Worm (Caenorhabditis elegans) whole organism, young adult: ENCODE data around the gene F28C6.9.

ENCODE experiments used
- B0035.1 ChIP-seq: sonication (generic microtip); optimal IDR thresholded peaks from 2 replicates; lab custom pipeline; 2016; ENCODE audit warnings: missing genetic modification characterization, mild to moderate bottlenecking, missing compliant biosample characterization, missing genotype, missing genetic modification reagents
- C06A6.2 ChIP-seq: fragments of 200-800 bp; sonication (Bioruptor generic); conservative IDR thresholded peaks from 2 replicates; pipeline ENCODE4 v1.3.6; 2022; ENCODE audit warnings: missing genetic modification characterization, missing compliant biosample characterization
- C17E4.6 ChIP-seq: fragments of 200-800 bp; sonication (Bioruptor generic); IDR thresholded peaks from 2 replicates; pipeline ENCODE4 v1.3.6; 2022; ENCODE audit warnings: missing genetic modification reagents, missing genetic modification characterization, missing compliant biosample characterization
- F23B12.7 ChIP-seq: sonication (generic microtip); optimal IDR thresholded peaks from 2 replicates; lab custom pipeline; 2017; ENCODE audit warnings: missing genetic modification characterization, mild to moderate bottlenecking, missing compliant biosample characterization, antibody characterized with exemption, moderate library complexity; ENCODE audit not compliant: insufficient read depth
- F33H1.4 ChIP-seq: fragments of 200-800 bp; sonication (Bioruptor generic); IDR thresholded peaks from 2 replicates; pipeline ENCODE4 v1.3.6; 2022; ENCODE audit warnings: missing genetic modification reagents, missing genetic modification characterization, missing compliant biosample characterization
- F49E8.2 ChIP-seq: sonication (generic microtip); optimal IDR thresholded peaks from 3 replicates; lab custom pipeline; 2017; ENCODE audit warnings: missing genetic modification characterization, mild to moderate bottlenecking, missing compliant biosample characterization, antibody characterized with exemption, moderate library complexity; ENCODE audit not compliant: insufficient read depth
- K11D2.4 ChIP-seq: fragments of 200-800 bp; sonication (Bioruptor generic); IDR thresholded peaks from 2 replicates; pipeline ENCODE4 v1.3.6; 2022; ENCODE audit warnings: missing genetic modification reagents, missing genetic modification characterization, missing compliant biosample characterization
- K12H6.12 ChIP-seq: fragments of 200-800 bp; sonication (Bioruptor generic); optimal IDR thresholded peaks from 2 replicates; lab custom pipeline; 2018; ENCODE audit warnings: mild to moderate bottlenecking, missing genetic modification characterization, missing compliant biosample characterization
- T07F8.4 ChIP-seq: sonication (generic microtip); optimal IDR thresholded peaks from 2 replicates; lab custom pipeline; 2016; ENCODE audit warnings: mild to moderate bottlenecking, missing genetic modification characterization, moderate library complexity, missing compliant biosample characterization
- T26A5.8 ChIP-seq: sonication (generic microtip); optimal IDR thresholded peaks from 2 replicates; lab custom pipeline; 2016; ENCODE audit warnings: missing genetic modification characterization, missing compliant biosample characterization
- Y53F4B.3 ChIP-seq: fragments of 200-800 bp; sonication (Bioruptor generic); IDR thresholded peaks from 2 replicates; pipeline ENCODE4 v1.3.6; 2022; ENCODE audit warnings: missing genetic modification reagents, missing genetic modification characterization, missing compliant biosample characterization
- Y67H2A.10 ChIP-seq: fragments of 200-800 bp; sonication (Bioruptor generic); conservative IDR thresholded peaks from 2 replicates; pipeline ENCODE4 v1.3.6; 2022; ENCODE audit warnings: missing genetic modification reagents, missing genetic modification characterization, missing compliant biosample characterization
- athp-1 ChIP-seq: sonication (generic microtip); optimal IDR thresholded peaks from 2 replicates; lab custom pipeline; 2017; ENCODE audit warnings: mild to moderate bottlenecking, missing genetic modification characterization, missing compliant biosample characterization
- attf-6 ChIP-seq: fragments of 200-800 bp; sonication (Bioruptor generic); IDR thresholded peaks from 2 replicates; pipeline ENCODE4 v1.3.6; 2022; ENCODE audit warnings: missing genetic modification reagents, missing genetic modification characterization, missing compliant biosample characterization
- bed-2 ChIP-seq: fragments of 200-800 bp; sonication (Bioruptor generic); IDR thresholded peaks from 2 replicates; pipeline ENCODE4 v1.3.6; 2022; ENCODE audit warnings: missing genetic modification reagents, missing genetic modification characterization, missing compliant biosample characterization
- ceh-40 ChIP-seq: fragments of 200-800 bp; sonication (Bioruptor generic); IDR thresholded peaks from 2 replicates; pipeline ENCODE4 v1.3.6; 2022; ENCODE audit warnings: missing genetic modification characterization, missing compliant biosample characterization
- ceh-79 ChIP-seq: sonication (generic microtip); optimal IDR thresholded peaks from 2 replicates; lab custom pipeline; 2017; ENCODE audit warnings: mild to moderate bottlenecking, missing genetic modification characterization, missing compliant biosample characterization
- chd-7 ChIP-seq: sonication (generic microtip); optimal IDR thresholded peaks from 2 replicates; lab custom pipeline; 2016; ENCODE audit warnings: mild to moderate bottlenecking, missing genetic modification characterization, moderate library complexity, missing compliant biosample characterization
- die-1 ChIP-seq: sonication (generic microtip); optimal IDR thresholded peaks from 2 replicates; lab custom pipeline; 2016; ENCODE audit warnings: missing genotype, mild to moderate bottlenecking, missing genetic modification characterization, missing compliant biosample characterization
- dpff-1 ChIP-seq: sonication (generic microtip); optimal IDR thresholded peaks from 2 replicates; lab custom pipeline; 2017; ENCODE audit warnings: mild to moderate bottlenecking, missing genetic modification characterization, missing compliant biosample characterization
- dpl-1 ChIP-seq: fragments of 150-350 bp; optimal IDR thresholded peaks from 2 replicates; lab custom pipeline; 2014; ENCODE audit warnings: missing biosample characterization, missing genetic modification reagents, missing genetic modification characterization
- efl-1 ChIP-seq: fragments of 150-350 bp; optimal IDR thresholded peaks from 2 replicates; lab custom pipeline; 2014; ENCODE audit warnings: missing biosample characterization, missing genetic modification reagents, missing genetic modification characterization
- ekl-4 ChIP-seq: fragments of 200-800 bp; sonication (Bioruptor generic); IDR thresholded peaks from 2 replicates; pipeline ENCODE4 v1.3.6; 2022; ENCODE audit warnings: missing genetic modification reagents, missing genetic modification characterization, missing compliant biosample characterization
- him-1 ChIP-seq: sonication (generic microtip); optimal IDR thresholded peaks from 2 replicates; lab custom pipeline; 2016; ENCODE audit warnings: missing genotype, missing genetic modification reagents, missing genetic modification characterization, missing compliant biosample characterization
- hmg-20 ChIP-seq: fragments of 200-800 bp; sonication (Bioruptor generic); IDR thresholded peaks from 2 replicates; pipeline ENCODE4 v1.3.6; 2022; ENCODE audit warnings: missing genetic modification reagents, missing genetic modification characterization, missing compliant biosample characterization
- hsf-1 ChIP-seq: fragments of 200-800 bp; sonication (Bioruptor generic); IDR thresholded peaks from 2 replicates; pipeline ENCODE4 v1.3.6; 2022; ENCODE audit warnings: missing genetic modification reagents, missing genetic modification characterization, missing compliant biosample characterization
- madf-8 ChIP-seq: fragments of 200-800 bp; sonication (Bioruptor generic); conservative IDR thresholded peaks from 2 replicates; pipeline ENCODE4 v1.3.6; 2022; ENCODE audit warnings: missing genetic modification reagents, missing genetic modification characterization, missing compliant biosample characterization
- mcd-1 ChIP-seq: fragments of 200-800 bp; sonication (Bioruptor generic); IDR thresholded peaks from 2 replicates; pipeline ENCODE4 v1.3.6; 2022; ENCODE audit warnings: missing genetic modification reagents, missing genetic modification characterization, missing compliant biosample characterization
- mel-28 ChIP-seq: sonication (generic microtip); optimal IDR thresholded peaks from 2 replicates; lab custom pipeline; 2016; ENCODE audit warnings: borderline replicate concordance, mild to moderate bottlenecking, missing genetic modification characterization, missing compliant biosample characterization
- nfya-1 ChIP-seq: sonication (generic microtip); optimal IDR thresholded peaks from 2 replicates; lab custom pipeline; 2017; ENCODE audit warnings: antibody characterized with exemption, missing compliant biosample characterization, missing genetic modification characterization, borderline replicate concordance; ENCODE audit not compliant: insufficient read depth
- nfya-2 ChIP-seq: fragments of 200-800 bp; sonication (Bioruptor generic); IDR thresholded peaks from 2 replicates; pipeline ENCODE4 v1.3.6; 2022; ENCODE audit warnings: missing genetic modification reagents, missing genetic modification characterization, missing compliant biosample characterization
- nhr-179 ChIP-seq: sonication (generic microtip); optimal IDR thresholded peaks from 2 replicates; lab custom pipeline; 2016; ENCODE audit warnings: mild to moderate bottlenecking, missing genetic modification characterization, missing compliant biosample characterization
- nhr-80 ChIP-seq: sonication (generic microtip); optimal IDR thresholded peaks from 2 replicates; lab custom pipeline; 2016; ENCODE audit warnings: missing genetic modification characterization, missing compliant biosample characterization
- pbrm-1 ChIP-seq: fragments of 200-800 bp; sonication (Bioruptor generic); IDR thresholded peaks from 2 replicates; pipeline ENCODE4 v1.3.6; 2022; ENCODE audit warnings: missing genetic modification reagents, missing genetic modification characterization, missing compliant biosample characterization
- rcor-1 ChIP-seq: fragments of 200-800 bp; sonication (Bioruptor generic); IDR thresholded peaks from 2 replicates; pipeline ENCODE4 v1.3.6; 2022; ENCODE audit warnings: missing genetic modification reagents, missing genetic modification characterization, missing compliant biosample characterization
- rpc-1 ChIP-seq, 2 experiments: fragments of 150-350 bp in 1 of 2; sonication (generic microtip) in 1 of 2; optimal IDR thresholded peaks; 2 replicates each; lab custom pipeline; 2014 to 2018; ENCODE audit warnings: missing biosample characterization in 1 of 2, missing genetic modification characterization in 1 of 2, missing genetic modification reagents in 1 of 2, missing genotype in 1 of 2
- sdz-38 ChIP-seq: sonication (generic microtip); optimal IDR thresholded peaks from 2 replicates; lab custom pipeline; 2016; ENCODE audit warnings: missing genotype, missing genetic modification characterization, missing compliant biosample characterization
- snpc-1.1 ChIP-seq: sonication (generic microtip); optimal IDR thresholded peaks from 2 replicates; lab custom pipeline; 2017; ENCODE audit warnings: missing genetic modification characterization, mild to moderate bottlenecking, missing compliant biosample characterization, antibody characterized with exemption, moderate library complexity, missing genotype, missing genetic modification reagents; ENCODE audit not compliant: insufficient read depth
- somi-1 ChIP-seq: fragments of 200-800 bp; sonication (Bioruptor generic); optimal IDR thresholded peaks from 2 replicates; lab custom pipeline; 2018; ENCODE audit warnings: mild to moderate bottlenecking, missing genetic modification characterization, missing compliant biosample characterization
- tbp1 ChIP-seq: fragments of 200-800 bp; sonication (Bioruptor generic); optimal IDR thresholded peaks from 2 replicates; lab custom pipeline; 2018; ENCODE audit warnings: mild to moderate bottlenecking, missing genetic modification characterization, missing compliant biosample characterization
- tbx-9 ChIP-seq: sonication (generic microtip); optimal IDR thresholded peaks from 2 replicates; lab custom pipeline; 2016; ENCODE audit warnings: borderline replicate concordance, missing genetic modification characterization, inconsistent platforms, missing compliant biosample characterization
- unc-130 ChIP-seq: sonication (generic microtip); optimal IDR thresholded peaks from 2 replicates; lab custom pipeline; 2016; ENCODE audit warnings: missing genetic modification reagents, missing genetic modification characterization, missing compliant biosample characterization
- xnd-1 ChIP-seq: sonication (generic microtip); optimal IDR thresholded peaks from 2 replicates; lab custom pipeline; 2016; ENCODE audit warnings: missing genotype, missing genetic modification reagents, missing genetic modification characterization, missing compliant biosample characterization
- ztf-18 ChIP-seq: sonication (generic microtip); optimal IDR thresholded peaks from 2 replicates; lab custom pipeline; 2016; ENCODE audit warnings: missing genotype, mild to moderate bottlenecking, missing genetic modification characterization, missing compliant biosample characterization
- ztf-22 ChIP-seq: fragments of 200-800 bp; sonication (Bioruptor generic); optimal IDR thresholded peaks from 2 replicates; lab custom pipeline; 2018; ENCODE audit warnings: mild to moderate bottlenecking, missing genetic modification characterization, moderate library complexity, missing compliant biosample characterization
- ztf-26 ChIP-seq: sonication (generic microtip); optimal IDR thresholded peaks from 2 replicates; lab custom pipeline; 2017; ENCODE audit warnings: missing genetic modification characterization, missing compliant biosample characterization
- ztf-28 ChIP-seq: fragments of 200-800 bp; sonication (Bioruptor generic); IDR thresholded peaks from 2 replicates; pipeline ENCODE4 v1.3.6; 2022; ENCODE audit warnings: missing genetic modification reagents, missing genetic modification characterization, missing compliant biosample characterization

F28C6.9 gene

ce11 chrII:8603567-8604359 lies 6.2 kb downstream of the F28C6.9 start, which contains the start of gene suf-1 (continued):
- peak; percentile 36 for TF ChIP-seq tbp1
- TF ChIP-seq pbrm-1 (GFP tag; lab: Robert Waterston, UW) = peak; percentile 45; the same call in 1 of the 2 replicates
- TF ChIP-seq T26A5.8 (tag; lab: Kevin White, UChicago) = no peak
- peak; percentile 79 for TF ChIP-seq hsf-1 (GFP tag; lab: Robert Waterston, UW)
- TF ChIP-seq F49E8.2 (tag; lab: Kevin White, UChicago) = peak; percentile 94
- TF ChIP-seq ekl-4 (GFP tag; lab: Robert Waterston, UW) = peak; percentile 90
- TF ChIP-seq T07F8.4 (tag; lab: Kevin White, UChicago) = no peak
- no peak for TF ChIP-seq bed-2 (GFP tag; lab: Robert Waterston, UW)
- peak; percentile 61 for TF ChIP-seq F23B12.7
- TF ChIP-seq him-1 = no peak
- no peak for TF ChIP-seq dpl-1 (GFP tag; lab: Kevin White, UChicago)
- TF ChIP-seq C17E4.6 (GFP tag; lab: Robert Waterston, UW) = peak; percentile 60
- TF ChIP-seq nhr-80 (tag; lab: Kevin White, UChicago) = no peak
- TF ChIP-seq die-1 (tag; lab: Kevin White, UChicago) = peak; percentile 37
- TF ChIP-seq madf-8 = peak; percentile 44; the same call in 1 of the 2 replicates
- no peak for TF ChIP-seq chd-7 (tag; lab: Kevin White, UChicago)
- 0 out of 2 replicates have a peak, but pooled peaks have one; percentile 10 for TF ChIP-seq K11D2.4 (GFP tag; lab: Robert Waterston, UW)
- TF ChIP-seq ztf-18 (tag; lab: Kevin White, UChicago) = no peak
- peak; percentile 45 for TF ChIP-seq xnd-1 (tag; lab: Kevin White, UChicago)
- no peak for TF ChIP-seq K12H6.12 (tag; lab: Kevin White, UChicago)
- peak; percentile 40 for TF ChIP-seq athp-1 (tag; lab: Kevin White, UChicago)
- peak; percentile 43 for TF ChIP-seq efl-1 (GFP tag; lab: Kevin White, UChicago)
- TF ChIP-seq mel-28 (tag; lab: Kevin White, UChicago) = no peak
- TF ChIP-seq dpff-1 (tag; lab: Kevin White, UChicago) = no peak
- TF ChIP-seq somi-1 = no peak
- peak; percentile 73 for TF ChIP-seq attf-6 (GFP tag; lab: Robert Waterston, UW)
- TF ChIP-seq tbx-9 (tag; lab: Kevin White, UChicago) = no peak
- no peak for TF ChIP-seq sdz-38 (tag; lab: Kevin White, UChicago)
- no peak for TF ChIP-seq nfya-1 (tag; lab: Kevin White, UChicago)
- no peak for TF ChIP-seq hmg-20 (GFP tag; lab: Robert Waterston, UW)
- no peak for TF ChIP-seq ceh-79 (tag; lab: Kevin White, UChicago)
- TF ChIP-seq rcor-1 = no peak
- TF ChIP-seq nfya-2 (GFP tag; lab: Robert Waterston, UW) = no peak
- no peak for TF ChIP-seq rpc-1 (optimal IDR thresholded peaks at IDR 0.05; lab: Kevin White, UChicago)
- peak; percentile 3 for TF ChIP-seq rpc-1 (tag; optimal IDR thresholded peaks at IDR 0.05; lab: Kevin White, UChicago)
- TF ChIP-seq snpc-1.1 (tag; lab: Kevin White, UChicago) = peak; percentile 64
- TF ChIP-seq mcd-1 = peak; percentile 34; the same call in 1 of the 2 replicates
- no peak for TF ChIP-seq ztf-26
- TF ChIP-seq nhr-179 (tag; lab: Kevin White, UChicago) = no peak
- TF ChIP-seq ztf-28 (GFP tag; lab: Robert Waterston, UW) = no peak
- no peak for TF ChIP-seq B0035.1 (tag; lab: Kevin White, UChicago)
- TF ChIP-seq ceh-40 = no peak
- no peak for TF ChIP-seq ztf-22 (GFP tag; lab: Kevin White, UChicago)
- TF ChIP-seq Y53F4B.3 (GFP tag; lab: Robert Waterston, UW) = no peak
- no peak for TF ChIP-seq Y67H2A.10 (GFP tag; lab: Robert Waterston, UW)
- TF ChIP-seq unc-130 (GFP tag; lab: Kevin White, UChicago) = peak; percentile 69
- TF ChIP-seq F33H1.4 (GFP tag; lab: Robert Waterston, UW) = peak; percentile 65
- TF ChIP-seq C06A6.2 (GFP tag; lab: Robert Waterston, UW) = no peak
